Fruit fly (Drosophila melanogaster): ENCODE measurements around the gene B4.

Gene B4

dm6 chr2L:13548786-13549780, at the start of gene B4 (continued):
- TF ChIP-seq CG14860 (GFP tag; IDR thresholded peaks at IDR 0.05; ENCODE audit: partially characterized antibody) (no peak), CG17186 (GFP tag; optimal IDR thresholded peaks at IDR 0.05) (no peak), CG6689 (GFP tag; IDR thresholded peaks at IDR 0.05) (no peak), CG2875 (GFP tag; optimal IDR thresholded peaks at IDR 0.05) (no peak), Myb (GFP tag; optimal IDR thresholded peaks at IDR 0.05) (peak; percentile 37), CG10462 (GFP tag; optimal IDR thresholded peaks at IDR 0.05) (no peak), fd3F (GFP tag; optimal IDR thresholded peaks at IDR 0.05) (no peak), CG1529 (GFP tag; optimal IDR thresholded peaks at IDR 0.05) (peak; percentile 14), CG1233 (GFP tag; optimal IDR thresholded peaks at IDR 0.05) (peak; percentile 16), Fer2 (tag; optimal IDR thresholded peaks at IDR 0.05) (no peak), CG5180 (GFP tag; optimal IDR thresholded peaks at IDR 0.05) (peak; percentile 68), caup (GFP tag; optimal IDR thresholded peaks at IDR 0.05; ENCODE audit: severe bottlenecking) (peak; percentile 70), Rfx (GFP tag; IDR thresholded peaks at IDR 0.05) (peak; percentile 59; the same call in 1 of the 2 replicates), CG3726 (GFP tag; IDR thresholded peaks at IDR 0.05) (no peak; the same call in 2 of the 3 replicates), HmgD (GFP tag; optimal IDR thresholded peaks at IDR 0.05) (peak; percentile 3), Ravus (GFP tag; IDR thresholded peaks at IDR 0.05) (no peak), HHEX (GFP tag; optimal IDR thresholded peaks at IDR 0.05) (peak; percentile 34), nom (GFP tag; optimal IDR thresholded peaks at IDR 0.05) (peak; percentile 90), CrebB (tag; optimal IDR thresholded peaks at IDR 0.05) (peak; percentile 64), B-H2 (GFP tag; optimal IDR thresholded peaks at IDR 0.05) (peak; percentile 72), klu (GFP tag; IDR thresholded peaks at IDR 0.05) (no peak), shn (GFP tag; optimal IDR thresholded peaks at IDR 0.05) (no peak), CG11085 (GFP tag; IDR thresholded peaks at IDR 0.05) (no peak), maf-S (GFP tag; optimal IDR thresholded peaks at IDR 0.05) (no peak), Sry-β (GFP tag; optimal IDR thresholded peaks at IDR 0.05) (peak; percentile 8), Mes4 (GFP tag; optimal IDR thresholded peaks at IDR 0.05) (no peak), sna (GFP tag; IDR thresholded peaks at IDR 0.05; ENCODE audit: partially characterized antibody) (no peak), knrl (GFP tag; IDR thresholded peaks at IDR 0.05; ENCODE audit: partially characterized antibody) (0 out of 3 replicates have a peak, but pooled peaks have one; percentile 31), Hr3 (GFP tag; optimal IDR thresholded peaks at IDR 0.05) (no peak), Optix (GFP tag; IDR thresholded peaks at IDR 0.05) (no peak), CG18476 (GFP tag; optimal IDR thresholded peaks at IDR 0.05) (no peak), CG10979 (tag; optimal IDR thresholded peaks at IDR 0.05) (no peak), tap (tag; optimal IDR thresholded peaks at IDR 0.05) (peak; percentile 27), zf30C (GFP tag; optimal IDR thresholded peaks at IDR 0.05) (no peak), PHDP (tag; optimal IDR thresholded peaks at IDR 0.05) (no peak), CG7556 (GFP tag; optimal IDR thresholded peaks at IDR 0.05) (no peak), CG12942 (GFP tag; optimal IDR thresholded peaks at IDR 0.05) (no peak), org-1 (GFP tag; optimal IDR thresholded peaks at IDR 0.05) (peak; percentile 23), chinmo (GFP tag; IDR thresholded peaks at IDR 0.05; ENCODE audit: partially characterized antibody) (peak; percentile 81; the same call in 2 of the 4 replicates), H2.0 (GFP tag; IDR thresholded peaks at IDR 0.05) (no peak), tup (GFP tag; optimal IDR thresholded peaks at IDR 0.05) (peak; percentile 51), Fer1 (GFP tag; optimal IDR thresholded peaks at IDR 0.05) (peak; percentile 58), CG7987 (GFP tag; optimal IDR thresholded peaks at IDR 0.05) (peak; percentile 81), CG1647 (GFP tag; optimal IDR thresholded peaks at IDR 0.05) (no peak), HLH4C (GFP tag; IDR thresholded peaks at IDR 0.05; ENCODE audit: partially characterized antibody) (no peak), CG6791 (GFP tag; IDR thresholded peaks at IDR 0.05; ENCODE audit: partially characterized antibody) (peak; percentile 44; the same call in 2 of the 3 replicates), NC2α (GFP tag; optimal IDR thresholded peaks at IDR 0.05) (no peak)

Measured in whole organism, embryonic.